Worm (Caenorhabditis elegans) whole organism, late embryonic: ENCODE data around the gene fbxb-21.

ENCODE experiments used
- C38D4.7 ChIP-seq: fragments of 200-800 bp; sonication (Bioruptor generic); optimal IDR thresholded peaks from 2 replicates; lab custom pipeline; 2018; ENCODE audit warnings: mild to moderate bottlenecking, missing genetic modification characterization, moderate library complexity, missing compliant biosample characterization
- K02D7.2 ChIP-seq: sonication (generic microtip); optimal IDR thresholded peaks from 2 replicates; lab custom pipeline; 2017; ENCODE audit warnings: mild to moderate bottlenecking, missing genetic modification characterization, missing compliant biosample characterization
- Y22D7AL.16 ChIP-seq: sonication (generic microtip); optimal IDR thresholded peaks from 2 replicates; lab custom pipeline; 2016; ENCODE audit warnings: missing genetic modification characterization, missing compliant biosample characterization
- ahr-1 ChIP-seq: sonication (generic microtip); optimal IDR thresholded peaks from 2 replicates; lab custom pipeline; 2016; ENCODE audit warnings: missing genetic modification characterization, missing compliant biosample characterization
- ceh-14 ChIP-seq: sonication (generic microtip); optimal IDR thresholded peaks from 2 replicates; lab custom pipeline; 2016; ENCODE audit warnings: missing genotype, missing genetic modification characterization, missing compliant biosample characterization
- ceh-18 ChIP-seq: sonication (generic microtip); optimal IDR thresholded peaks from 2 replicates; lab custom pipeline; 2016; ENCODE audit warnings: missing genetic modification characterization, missing compliant biosample characterization
- ceh-2 ChIP-seq: sonication (generic microtip); optimal IDR thresholded peaks from 2 replicates; lab custom pipeline; 2016; ENCODE audit warnings: missing genotype, missing genetic modification characterization, missing compliant biosample characterization
- ceh-24 ChIP-seq: sonication (generic microtip); optimal IDR thresholded peaks from 2 replicates; lab custom pipeline; 2016; ENCODE audit warnings: mild to moderate bottlenecking, missing genetic modification characterization, missing compliant biosample characterization
- ceh-30 ChIP-seq: fragments of 150-350 bp; optimal IDR thresholded peaks from 2 replicates; lab custom pipeline; 2014; ENCODE audit warnings: missing biosample characterization, missing genetic modification characterization
- ceh-31 ChIP-seq: sonication (generic microtip); optimal IDR thresholded peaks from 2 replicates; lab custom pipeline; 2016; ENCODE audit warnings: missing genetic modification characterization, missing compliant biosample characterization
- ceh-34 ChIP-seq: sonication (generic microtip); optimal IDR thresholded peaks from 2 replicates; lab custom pipeline; 2016; ENCODE audit warnings: mild to moderate bottlenecking, missing genetic modification characterization, missing compliant biosample characterization
- ceh-45 ChIP-seq: fragments of 200-800 bp; sonication (Bioruptor generic); IDR thresholded peaks from 2 replicates; pipeline ENCODE4 v1.3.6; 2022; ENCODE audit warnings: missing genetic modification reagents, missing genetic modification characterization, missing compliant biosample characterization
- che-1 ChIP-seq: sonication (generic microtip); optimal IDR thresholded peaks from 2 replicates; lab custom pipeline; 2016; ENCODE audit warnings: mild to moderate bottlenecking, missing genetic modification characterization, missing compliant biosample characterization
- dve-1 ChIP-seq: sonication (generic microtip); optimal IDR thresholded peaks from 2 replicates; lab custom pipeline; 2017; ENCODE audit warnings: antibody characterized with exemption, mild to moderate bottlenecking, missing genetic modification characterization, missing compliant biosample characterization
- elt-4 ChIP-seq: sonication (generic microtip); optimal IDR thresholded peaks from 2 replicates; lab custom pipeline; 2016; ENCODE audit warnings: missing genetic modification characterization, missing compliant biosample characterization
- fax-1 ChIP-seq: sonication (generic microtip); optimal IDR thresholded peaks from 2 replicates; lab custom pipeline; 2016; ENCODE audit warnings: missing genotype, missing genetic modification characterization, missing compliant biosample characterization
- hlh-30 ChIP-seq: sonication (generic microtip); optimal IDR thresholded peaks from 2 replicates; lab custom pipeline; 2017; ENCODE audit warnings: antibody characterized with exemption, missing genetic modification characterization, missing compliant biosample characterization; ENCODE audit not compliant: insufficient read depth
- hlh-8 ChIP-seq: sonication (generic microtip); optimal IDR thresholded peaks from 2 replicates; lab custom pipeline; 2016; ENCODE audit warnings: missing genotype, missing genetic modification characterization, missing compliant biosample characterization
- lim-6 ChIP-seq: sonication (generic microtip); optimal IDR thresholded peaks from 2 replicates; lab custom pipeline; 2016; ENCODE audit warnings: missing genetic modification characterization, missing compliant biosample characterization
- mec-3 ChIP-seq: sonication (generic microtip); optimal IDR thresholded peaks from 2 replicates; lab custom pipeline; 2016; ENCODE audit warnings: borderline replicate concordance, missing genetic modification characterization, missing compliant biosample characterization
- nhr-11 ChIP-seq: fragments of 150-350 bp; optimal IDR thresholded peaks from 2 replicates; lab custom pipeline; 2014; ENCODE audit warnings: missing biosample characterization, missing genetic modification characterization
- npax-4 ChIP-seq: sonication (generic microtip); optimal IDR thresholded peaks from 2 replicates; lab custom pipeline; 2016; ENCODE audit warnings: missing genetic modification characterization, missing compliant biosample characterization
- odd-2 ChIP-seq: sonication (generic microtip); optimal IDR thresholded peaks from 2 replicates; lab custom pipeline; 2017; ENCODE audit warnings: antibody characterized with exemption, mild to moderate bottlenecking, missing genetic modification characterization, missing compliant biosample characterization
- pha-4 ChIP-seq: fragments of 150-350 bp; optimal IDR thresholded peaks from 2 replicates; lab custom pipeline; 2018; ENCODE audit warnings: missing biosample characterization, missing genetic modification reagents, missing genetic modification characterization
- pros-1 ChIP-seq: fragments of 150-350 bp; optimal IDR thresholded peaks from 2 replicates; lab custom pipeline; 2014; ENCODE audit warnings: missing biosample characterization, missing genetic modification reagents, missing genetic modification characterization
- tbx-2 ChIP-seq: sonication (generic microtip); optimal IDR thresholded peaks from 2 replicates; lab custom pipeline; 2016; ENCODE audit warnings: missing genetic modification characterization, missing compliant biosample characterization
- ttx-3 ChIP-seq: sonication (generic microtip); optimal IDR thresholded peaks from 2 replicates; lab custom pipeline; 2016; ENCODE audit warnings: missing genetic modification reagents, missing genetic modification characterization, missing compliant biosample characterization
- unc-55 ChIP-seq: sonication (generic microtip); optimal IDR thresholded peaks from 2 replicates; lab custom pipeline; 2017; ENCODE audit warnings: missing biosample characterization, missing genetic modification reagents, missing genetic modification characterization
- unc-86 ChIP-seq: sonication (generic microtip); optimal IDR thresholded peaks from 2 replicates; lab custom pipeline; 2016; ENCODE audit warnings: missing genetic modification characterization, missing compliant biosample characterization

Gene fbxb-21

ce11 chrII:1613972-1614371 is 34.7 kb downstream of the fbxb-21 start, which contains the start of gene fbxa-164:
fbxa-164 (minus strand) TSS chrII:1614072.
- TF ChIP-seq unc-55 = no peak
- TF ChIP-seq K02D7.2 (tag; lab: Kevin White, UChicago) = no peak
- no peak for TF ChIP-seq ceh-34 (tag; lab: Kevin White, UChicago)
- no peak for TF ChIP-seq ceh-14 (tag; lab: Kevin White, UChicago)
- no peak for TF ChIP-seq fax-1 (tag; lab: Kevin White, UChicago)
- no peak for TF ChIP-seq odd-2 (tag; lab: Kevin White, UChicago)
- TF ChIP-seq pros-1 (tag; lab: Kevin White, UChicago) = no peak
- no peak for TF ChIP-seq mec-3 (tag; lab: Kevin White, UChicago)
- TF ChIP-seq nhr-11 (tag; lab: Kevin White, UChicago) = no peak
- no peak for TF ChIP-seq elt-4 (tag; lab: Kevin White, UChicago)
- TF ChIP-seq ahr-1 (tag; lab: Kevin White, UChicago) = no peak
- no peak for TF ChIP-seq ceh-31 (tag; lab: Kevin White, UChicago)

ce11 chrII:1610630-1611029 is 38.0 kb downstream of the fbxb-21 start, which contains the start of gene fbxa-163:
fbxa-163 (minus strand) TSS chrII:1610730.
- no peak for TF ChIP-seq pha-4 (tag; lab: Kevin White, UChicago)
- no peak for TF ChIP-seq unc-86 (tag; lab: Kevin White, UChicago)
- TF ChIP-seq ceh-18 (tag; lab: Kevin White, UChicago) = no peak

DNA sequence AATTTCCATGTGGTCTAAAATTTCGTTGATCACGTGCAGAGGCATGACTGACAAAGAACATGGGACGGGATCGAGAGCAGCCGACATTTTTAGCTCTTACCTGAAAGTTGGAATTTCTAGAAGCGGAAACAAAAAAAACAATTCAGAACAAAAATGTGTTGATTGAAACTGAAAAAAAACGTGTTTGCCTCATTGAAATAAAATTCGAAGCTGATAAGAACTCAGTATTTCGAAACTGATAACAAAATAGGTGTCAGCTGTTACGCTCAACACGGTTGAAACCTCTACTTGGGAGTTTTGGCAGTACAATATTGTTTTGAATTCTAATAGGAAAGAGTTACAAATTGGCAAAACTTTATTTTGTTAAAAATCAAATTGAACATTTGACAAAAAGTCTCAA is 39.8 kb downstream of the fbxb-21 start:
- no peak for TF ChIP-seq tbx-2 (tag; lab: Kevin White, UChicago)
- no peak for TF ChIP-seq ceh-14 (tag; lab: Kevin White, UChicago)
- no peak for TF ChIP-seq ceh-30 (tag; lab: Kevin White, UChicago)
- no peak for TF ChIP-seq che-1
- no peak for TF ChIP-seq unc-86 (tag; lab: Kevin White, UChicago)
- no peak for TF ChIP-seq ttx-3 (tag; lab: Kevin White, UChicago)
- TF ChIP-seq C38D4.7 = no peak
- no peak for TF ChIP-seq nhr-11 (tag; lab: Kevin White, UChicago)
- TF ChIP-seq lim-6 (tag; lab: Kevin White, UChicago) = no peak

DNA sequence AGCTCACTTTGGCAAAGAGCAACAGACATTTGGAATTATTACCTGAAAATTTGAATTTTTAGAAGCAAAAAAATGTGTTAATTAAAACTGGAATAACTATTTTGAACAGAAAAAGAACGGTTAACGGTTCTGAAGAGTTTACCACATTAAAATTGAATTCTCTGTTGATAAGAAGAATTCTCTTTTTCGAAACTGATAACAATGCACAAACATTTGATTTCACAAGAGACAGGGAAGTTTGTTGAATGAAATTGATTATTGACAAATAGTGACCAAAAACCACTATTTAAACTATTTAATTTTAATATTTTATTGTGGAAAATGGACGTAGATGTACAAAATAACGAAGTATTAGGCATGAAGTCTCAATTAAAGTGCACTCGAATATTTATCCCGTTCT is 41.1 kb downstream of the fbxb-21 start:
- TF ChIP-seq dve-1 (tag; lab: Kevin White, UChicago) (no peak), npax-4 (tag; lab: Kevin White, UChicago) (no peak)

- TF ChIP-seq ceh-45 (GFP tag; lab: Robert Waterston, UW) (no peak), Y22D7AL.16 (tag; lab: Kevin White, UChicago) (no peak), tbx-2 (tag; lab: Kevin White, UChicago) (no peak), ceh-24 (tag; lab: Kevin White, UChicago) (no peak), K02D7.2 (tag; lab: Kevin White, UChicago) (no peak), odd-2 (tag; lab: Kevin White, UChicago) (no peak), hlh-8 (tag; lab: Kevin White, UChicago) (no peak), fax-1 (tag; lab: Kevin White, UChicago) (no peak)
- TF ChIP-seq, all 69 proteins: peak for 0
These were observed 42.6 kb downstream of the fbxb-21 start, which contains the start of gene bath-33 for ce11 chrII:1606079-1606478. bath-33 (minus strand) TSS chrII:1606179.

ce11 chrII:1605010-1605409 is 43.7 kb downstream of the fbxb-21 start:
- TF ChIP-seq dve-1 (tag; lab: Kevin White, UChicago) (peak; percentile 98), ceh-45 (GFP tag; lab: Robert Waterston, UW) (no peak), lim-6 (tag; lab: Kevin White, UChicago) (no peak), ceh-2 (tag; lab: Kevin White, UChicago) (no peak)

ce11 chrII:1603049-1603448 is 45.6 kb downstream of the fbxb-21 start:
- no peak for TF ChIP-seq K02D7.2 (tag; lab: Kevin White, UChicago)
- TF ChIP-seq lim-6 (tag; lab: Kevin White, UChicago) = no peak
- TF ChIP-seq pha-4 (tag; lab: Kevin White, UChicago) = no peak
- no peak for TF ChIP-seq pros-1 (tag; lab: Kevin White, UChicago)
- no peak for TF ChIP-seq hlh-30 (tag; lab: Kevin White, UChicago)
